Worm (Caenorhabditis elegans) whole organism, L4 larva: Measurements from ENCODE around the gene rsp-6.

Source experiments
- F26F4.8 ChIP-seq: fragments of 200-800 bp; sonication (Bioruptor generic); conservative IDR thresholded peaks from 2 replicates; pipeline ENCODE4 v1.3.6; 2022; ENCODE audit warnings: missing genetic modification characterization, missing compliant biosample characterization
- F37D6.2 ChIP-seq: sonication (generic microtip); optimal IDR thresholded peaks from 2 replicates; lab custom pipeline; 2016; ENCODE audit warnings: mild to moderate bottlenecking, missing genetic modification characterization, missing compliant biosample characterization
- F44E2.7 ChIP-seq: fragments of 200-800 bp; sonication (Bioruptor generic); IDR thresholded peaks from 2 replicates; pipeline ENCODE4 v2.1.2; 2022; ENCODE audit warnings: missing genetic modification characterization, missing compliant biosample characterization
- T20F7.1 ChIP-seq: fragments of 200-800 bp; sonication (Bioruptor generic); optimal IDR thresholded peaks from 2 replicates; lab custom pipeline; 2018; ENCODE audit warnings: mild to moderate bottlenecking, missing genetic modification characterization, missing compliant biosample characterization
- ZK546.5 ChIP-seq, 2 experiments: sonication (generic microtip); optimal IDR thresholded peaks; 2 replicates each; lab custom pipeline; 2017; ENCODE audit warnings: missing biosample characterization in 2 of 2, missing genetic modification characterization in 2 of 2
- aha-1 ChIP-seq: fragments of 150-350 bp; peaks from one replicate; lab custom pipeline; 2014; ENCODE audit warnings: missing biosample characterization, missing genetic modification characterization
- ama-1 ChIP-seq: fragments of 150-350 bp; optimal IDR thresholded peaks from 2 replicates; lab custom pipeline; 2014; ENCODE audit warnings: inconsistent platforms, mixed read lengths
- arid-1 ChIP-seq: fragments of 200-800 bp; sonication (Bioruptor generic); conservative IDR thresholded peaks from 2 replicates; pipeline ENCODE4 v1.3.6; 2022; ENCODE audit warnings: missing genetic modification reagents, missing genetic modification characterization, missing compliant biosample characterization
- attf-4 ChIP-seq: sonication (generic microtip); optimal IDR thresholded peaks from 3 replicates; lab custom pipeline; 2017; ENCODE audit warnings: missing biosample characterization, missing genetic modification characterization
- ces-1 ChIP-seq: fragments of 150-350 bp; sonication (generic microtip); optimal IDR thresholded peaks from 4 replicates; lab custom pipeline; 2014; ENCODE audit warnings: missing biosample characterization, missing genetic modification reagents, missing genetic modification characterization
- ctbp-1 ChIP-seq: fragments of 200-800 bp; sonication (Bioruptor generic); IDR thresholded peaks from 2 replicates; pipeline ENCODE4 v1.3.6; 2022; ENCODE audit warnings: missing genetic modification reagents, missing genetic modification characterization, missing compliant biosample characterization
- daf-16 ChIP-seq, 3 experiments: sonication (generic microtip); optimal IDR thresholded peaks; 2 replicates each; lab custom pipeline; 2016 to 2017; ENCODE audit warnings: missing genetic modification characterization in 3 of 3, missing genetic modification reagents in 3 of 3, mild to moderate bottlenecking in 2 of 3, missing compliant biosample characterization in 2 of 3, missing biosample characterization in 1 of 3, moderate library complexity in 1 of 3
- dmd-8 ChIP-seq: fragments of 200-800 bp; sonication (Bioruptor generic); IDR thresholded peaks from 2 replicates; pipeline ENCODE4 v1.3.6; 2022; ENCODE audit warnings: missing genetic modification characterization, missing compliant biosample characterization
- egl-27 ChIP-seq: sonication (generic microtip); optimal IDR thresholded peaks from 3 replicates; lab custom pipeline; 2017; ENCODE audit warnings: missing biosample characterization, missing genetic modification reagents, missing genetic modification characterization
- hlh-30 ChIP-seq: sonication (generic microtip); optimal IDR thresholded peaks from 2 replicates; lab custom pipeline; 2017; ENCODE audit warnings: antibody characterized with exemption, mild to moderate bottlenecking, missing genetic modification characterization, missing compliant biosample characterization; ENCODE audit not compliant: insufficient read depth
- hmg-1.1 ChIP-seq: fragments of 200-800 bp; sonication (Bioruptor generic); IDR thresholded peaks from 2 replicates; pipeline ENCODE4 v1.3.6; 2022; ENCODE audit warnings: missing genetic modification reagents, missing genetic modification characterization, missing compliant biosample characterization
- jun-1 ChIP-seq: fragments of 150-350 bp; optimal IDR thresholded peaks from 2 replicates; lab custom pipeline; 2014; ENCODE audit warnings: missing biosample characterization, missing genetic modification reagents, missing genetic modification characterization
- lim-7 ChIP-seq: fragments of 200-800 bp; sonication (Bioruptor generic); IDR thresholded peaks from 2 replicates; pipeline ENCODE4 v1.3.6; 2022; ENCODE audit warnings: missing genetic modification characterization, missing compliant biosample characterization
- lin-13 ChIP-seq: fragments of 150-350 bp; optimal IDR thresholded peaks from 2 replicates; lab custom pipeline; 2014; ENCODE audit warnings: missing biosample characterization, missing genetic modification reagents, missing genetic modification characterization
- lin-15B ChIP-seq: fragments of 150-350 bp; sonication (generic microtip); optimal IDR thresholded peaks from 3 replicates; lab custom pipeline; 2014; ENCODE audit warnings: missing biosample characterization, missing genetic modification characterization
- lin-38 ChIP-seq: fragments of 200-800 bp; sonication (Bioruptor generic); IDR thresholded peaks from 2 replicates; pipeline ENCODE4 v1.3.6; 2022; ENCODE audit warnings: missing genetic modification reagents, missing genetic modification characterization, missing compliant biosample characterization
- lin-39 ChIP-seq: fragments of 150-350 bp; optimal IDR thresholded peaks from 2 replicates; lab custom pipeline; 2014; ENCODE audit warnings: missing biosample characterization, missing genetic modification reagents, missing genetic modification characterization
- lsy-2 ChIP-seq, 2 experiments: fragments of 150-350 bp in 1 of 2; sonication (generic microtip) in 1 of 2; optimal IDR thresholded peaks; 2 replicates each; lab custom pipeline; 2014 to 2017; ENCODE audit warnings: missing biosample characterization in 2 of 2, missing genetic modification characterization in 2 of 2
- mdl-1 ChIP-seq, 2 experiments: fragments of 150-350 bp in 1 of 2; sonication (generic microtip) in 1 of 2; optimal IDR thresholded peaks; 2 replicates each; lab custom pipeline; 2014 to 2017; ENCODE audit warnings: missing biosample characterization in 2 of 2, missing genetic modification characterization in 2 of 2
- mes-2 ChIP-seq: sonication (generic microtip); optimal IDR thresholded peaks from 2 replicates; lab custom pipeline; 2016; ENCODE audit warnings: missing genotype, mild to moderate bottlenecking, missing genetic modification characterization, missing compliant biosample characterization; ENCODE audit not compliant: poor library complexity, severe bottlenecking
- mxl-2 ChIP-seq: fragments of 200-800 bp; sonication (Bioruptor generic); conservative IDR thresholded peaks from 2 replicates; pipeline ENCODE4 v1.3.6; 2022; ENCODE audit warnings: missing genetic modification reagents, missing genetic modification characterization, missing compliant biosample characterization
- mxl-3 ChIP-seq: fragments of 200-800 bp; sonication (Bioruptor generic); optimal IDR thresholded peaks from 2 replicates; lab custom pipeline; 2018; ENCODE audit warnings: mild to moderate bottlenecking, missing genetic modification characterization, missing compliant biosample characterization
- nhr-102 ChIP-seq: sonication (generic microtip); optimal IDR thresholded peaks from 2 replicates; lab custom pipeline; 2016; ENCODE audit warnings: mild to moderate bottlenecking, missing genetic modification characterization, moderate library complexity, missing compliant biosample characterization
- nhr-237 ChIP-seq: sonication (generic microtip); optimal IDR thresholded peaks from 2 replicates; lab custom pipeline; 2017; ENCODE audit warnings: missing biosample characterization, missing genetic modification characterization
- nhr-25 ChIP-seq: sonication (generic microtip); optimal IDR thresholded peaks from 2 replicates; lab custom pipeline; 2017; ENCODE audit warnings: missing genetic modification characterization, mild to moderate bottlenecking, missing compliant biosample characterization, antibody characterized with exemption, moderate library complexity, borderline replicate concordance; ENCODE audit not compliant: insufficient read depth
- nhr-28 ChIP-seq: fragments of 150-350 bp; optimal IDR thresholded peaks from 2 replicates; lab custom pipeline; 2014; ENCODE audit warnings: missing biosample characterization, missing genetic modification characterization
- php-3 ChIP-seq: fragments of 200-800 bp; sonication (Bioruptor generic); IDR thresholded peaks from 2 replicates; pipeline ENCODE4 v1.3.6; 2022; ENCODE audit warnings: missing genetic modification reagents, missing genetic modification characterization, missing compliant biosample characterization
- rbr-2 ChIP-seq: sonication (generic microtip); optimal IDR thresholded peaks from 2 replicates; lab custom pipeline; 2016; ENCODE audit warnings: missing genotype, missing genetic modification characterization, missing compliant biosample characterization
- set-16 ChIP-seq: fragments of 200-800 bp; sonication (Bioruptor generic); IDR thresholded peaks from 2 replicates; pipeline ENCODE4 v1.3.6; 2022; ENCODE audit warnings: missing genetic modification reagents, missing genetic modification characterization, missing compliant biosample characterization
- snpc-1.2 ChIP-seq: fragments of 200-800 bp; sonication (Bioruptor generic); IDR thresholded peaks from 2 replicates; pipeline ENCODE4 v1.3.6; 2022; ENCODE audit warnings: missing genetic modification reagents, missing genetic modification characterization, missing compliant biosample characterization
- spr-3 ChIP-seq: fragments of 200-800 bp; sonication (Bioruptor generic); optimal IDR thresholded peaks from 2 replicates; lab custom pipeline; 2018; ENCODE audit warnings: mild to moderate bottlenecking, missing genetic modification characterization, missing compliant biosample characterization
- tag-97 ChIP-seq: fragments of 200-800 bp; sonication (Bioruptor generic); IDR thresholded peaks from 2 replicates; pipeline ENCODE4 v1.3.6; 2022; ENCODE audit warnings: missing genetic modification characterization, missing compliant biosample characterization
- unc-130 ChIP-seq: sonication (generic microtip); optimal IDR thresholded peaks from 2 replicates; lab custom pipeline; 2016; ENCODE audit warnings: missing genetic modification reagents, missing genetic modification characterization, missing compliant biosample characterization
- unc-39 ChIP-seq: sonication (generic microtip); optimal IDR thresholded peaks from 2 replicates; lab custom pipeline; 2017; ENCODE audit warnings: missing biosample characterization, missing genetic modification characterization
- unc-62 ChIP-seq, 3 experiments: fragments of 150-350 bp in 1 of 3; sonication (generic microtip); optimal IDR thresholded peaks in 2 of 3; peaks in 1 of 3; 1 replicate in 1 of 3; 2 replicates in 2 of 3; lab custom pipeline; 2014 to 2017; ENCODE audit warnings: missing biosample characterization in 3 of 3, missing genetic modification characterization in 3 of 3, missing genetic modification reagents in 3 of 3, missing genotype in 1 of 3
- zag-1 ChIP-seq: fragments of 150-350 bp; optimal IDR thresholded peaks from 2 replicates; lab custom pipeline; 2014; ENCODE audit warnings: missing biosample characterization, missing genetic modification characterization
- zfp-3 ChIP-seq: fragments of 200-800 bp; sonication (Bioruptor generic); conservative IDR thresholded peaks from 2 replicates; pipeline ENCODE4 v1.3.6; 2022; ENCODE audit warnings: missing genetic modification reagents, missing genetic modification characterization, missing compliant biosample characterization
- zip-11 ChIP-seq: fragments of 200-800 bp; sonication (Bioruptor generic); IDR thresholded peaks from 2 replicates; pipeline ENCODE4 v1.3.6; 2022; ENCODE audit warnings: missing genetic modification characterization, missing compliant biosample characterization

Gene rsp-6

DNA sequence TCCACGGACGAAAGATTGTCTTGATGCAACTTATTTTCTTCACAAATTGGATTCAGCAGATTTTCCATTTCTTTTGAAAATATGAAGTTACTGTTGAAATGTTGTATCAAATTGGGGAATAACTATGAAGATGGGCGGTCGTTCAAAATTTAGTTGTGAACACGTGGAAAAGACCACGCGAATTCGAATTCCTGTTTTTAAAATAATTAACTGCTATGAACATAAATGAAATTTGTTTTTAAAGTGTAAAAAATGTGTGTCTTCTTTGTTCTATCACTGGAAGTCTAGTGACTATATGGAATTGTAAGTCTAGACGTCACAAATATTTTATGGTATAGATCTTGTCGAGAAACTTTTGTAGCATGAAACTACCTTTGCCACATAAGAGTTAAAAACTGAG is 47.4 kb upstream of the rsp-6 start, which contains the start of gene C06A6.7:
Gene C06A6.7 (minus strand): TSS at position 101 of the 400 bp plus-strand sequence.
- TF ChIP-seq attf-4, result no peak
- no peak for TF ChIP-seq F37D6.2 (tag; lab: Kevin White, UChicago)
- no peak for TF ChIP-seq egl-27 (tag; lab: Kevin White, UChicago)
- TF ChIP-seq unc-62 (GFP tag; optimal IDR thresholded peaks at IDR 0.05 in 1 of 2; lab: Kevin White, UChicago), result no peak
- TF ChIP-seq unc-62 (tag; optimal IDR thresholded peaks at IDR 0.05; lab: Kevin White, UChicago), result no peak

ce11 chrIV:7836491-7836890 is 45.5 kb upstream of the rsp-6 start:
- no peak for TF ChIP-seq F44E2.7 (GFP tag; lab: Robert Waterston, UW)
- TF ChIP-seq spr-3 (GFP tag; lab: Kevin White, UChicago), result no peak
- TF ChIP-seq lin-13 (GFP tag; lab: Kevin White, UChicago), result no peak
- no peak for TF ChIP-seq lin-38 (GFP tag; lab: Robert Waterston, UW)
- TF ChIP-seq ctbp-1 (GFP tag; lab: Robert Waterston, UW), result no peak
- TF ChIP-seq nhr-28 (tag; lab: Kevin White, UChicago), result no peak
- no peak for TF ChIP-seq rbr-2 (tag; lab: Kevin White, UChicago)
- no peak for TF ChIP-seq lin-39
- TF ChIP-seq zip-11 (GFP tag; lab: Robert Waterston, UW), result no peak
- TF ChIP-seq zfp-3 (GFP tag; lab: Robert Waterston, UW), result no peak
- no peak for TF ChIP-seq arid-1 (GFP tag; lab: Robert Waterston, UW)
- no peak for TF ChIP-seq hmg-1.1 (GFP tag; lab: Robert Waterston, UW)

- TF ChIP-seq snpc-1.2 (no peak), lsy-2 (tag; optimal IDR thresholded peaks at IDR 0.05; lab: Kevin White, UChicago) (peak in 1 of 2 experiments; percentile 18), ama-1 (no peak), mxl-3 (GFP tag; lab: Kevin White, UChicago) (peak; percentile 33), nhr-102 (tag; lab: Kevin White, UChicago) (no peak), jun-1 (tag; lab: Kevin White, UChicago) (no peak), mdl-1 (tag; optimal IDR thresholded peaks at IDR 0.05; lab: Kevin White, UChicago) (peak in 1 of 2 experiments; percentile 0), T20F7.1 (GFP tag; lab: Kevin White, UChicago) (no peak), tag-97 (no peak), unc-130 (no peak), nhr-28 (tag; lab: Kevin White, UChicago) (peak; percentile 83), nhr-25 (tag; lab: Kevin White, UChicago) (peak; percentile 47)
Measured at ce11 chrIV:7836030-7836429, 45.0 kb upstream of the rsp-6 start.

DNA sequence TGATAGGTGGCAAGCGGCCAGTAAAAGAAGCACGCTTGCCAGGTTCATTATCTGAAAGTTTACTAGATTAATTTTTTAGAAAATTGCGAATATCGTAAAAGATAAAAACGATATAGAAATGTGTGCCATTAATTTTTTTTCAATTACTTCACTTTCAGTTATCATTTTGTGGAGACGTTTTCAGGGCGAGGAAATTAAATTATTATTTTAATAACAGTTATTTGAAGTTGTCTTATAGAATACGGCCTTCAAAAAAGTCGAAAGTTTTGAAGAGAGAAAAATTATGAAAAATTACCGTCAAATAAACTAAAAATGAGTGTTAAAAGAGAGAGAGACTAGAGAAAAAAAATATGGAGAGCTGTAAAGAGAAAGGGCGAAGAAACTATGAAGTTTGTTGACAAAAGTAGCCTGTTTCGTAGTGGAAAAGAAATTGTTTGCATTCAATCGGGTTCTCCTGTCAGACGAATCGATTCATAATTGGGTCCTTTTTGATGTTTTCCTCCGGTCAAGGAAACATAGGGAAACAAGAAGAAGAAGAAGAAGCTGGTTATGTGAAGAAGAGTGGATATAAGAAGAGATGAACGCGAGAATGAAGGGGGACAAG is 43.7 kb upstream of the rsp-6 start, which contains the start of gene erp-44.2:
Gene erp-44.2 (minus strand): TSS at position 51 of the 604 bp plus-strand sequence.
- TF ChIP-seq aha-1 (tag; lab: Kevin White, UChicago) (peak; percentile 34), nhr-237 (no peak), lim-7 (GFP tag; lab: Robert Waterston, UW) (no peak), dmd-8 (GFP tag; lab: Robert Waterston, UW) (no peak), spr-3 (GFP tag; lab: Kevin White, UChicago) (no peak)

- no peak for TF ChIP-seq daf-16 (GFP tag; optimal IDR thresholded peaks at IDR 0.05; lab: Kevin White, UChicago)
- peak; percentile 84 for TF ChIP-seq daf-16 (tag; optimal IDR thresholded peaks at IDR 0.05; lab: Kevin White, UChicago)
- TF ChIP-seq mes-2 (tag; lab: Kevin White, UChicago), result peak; percentile 30
- TF ChIP-seq ZK546.5 (tag; optimal IDR thresholded peaks at IDR 0.05; lab: Kevin White, UChicago), result no peak
- peak in 1 of 2 experiments; percentile 30 for TF ChIP-seq mdl-1 (tag; optimal IDR thresholded peaks at IDR 0.05; lab: Kevin White, UChicago)
- TF ChIP-seq set-16 (GFP tag; lab: Robert Waterston, UW), result no peak
- no peak for TF ChIP-seq ama-1
- TF ChIP-seq unc-39, result no peak
- TF ChIP-seq rbr-2 (tag; lab: Kevin White, UChicago), result no peak
- no peak for TF ChIP-seq zag-1 (tag; lab: Kevin White, UChicago)
- no peak for TF ChIP-seq lin-15B (tag; lab: Kevin White, UChicago)
- peak; percentile 61 for TF ChIP-seq aha-1 (tag; lab: Kevin White, UChicago)
- no peak for TF ChIP-seq php-3
- TF ChIP-seq F26F4.8 (GFP tag; lab: Robert Waterston, UW), result no peak
- TF ChIP-seq mxl-2 (GFP tag; lab: Robert Waterston, UW), result no peak
- peak; percentile 68 for TF ChIP-seq hlh-30 (tag; lab: Kevin White, UChicago)
- TF ChIP-seq ces-1, result no peak
Measured at ce11 chrIV:7830151-7830550, 39.1 kb upstream of the rsp-6 start, which contains the start of gene mvb-12. Gene mvb-12, plus strand, starts transcription at chrIV:7830525.
